Worm (Caenorhabditis elegans): ENCODE measurements around the gene rbm-25.
A peak's percentile ranks its signal among the peaks of the same experiment; 100 is the strongest.

The rbm-25 gene

DNA sequence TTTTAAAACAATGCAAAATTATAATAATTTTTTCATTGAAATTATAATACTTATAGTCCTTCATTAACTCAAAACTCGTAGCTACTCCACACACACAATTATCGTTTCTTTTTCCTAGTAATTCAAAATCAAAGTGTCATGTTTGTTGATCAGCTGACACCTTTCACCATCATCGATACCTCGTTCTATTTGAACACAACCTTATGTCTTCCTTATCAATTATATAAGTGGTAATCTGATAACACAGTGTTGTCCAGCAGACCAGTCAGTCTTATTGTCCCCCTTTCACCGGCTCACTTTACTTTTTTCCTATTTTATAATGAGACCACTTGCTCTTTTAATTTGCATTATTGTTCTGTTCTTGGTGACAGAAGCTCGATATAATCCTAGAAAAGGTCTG, 14.8 kb downstream of the rbm-25 start, which contains the start of the genes T28H10.2 and lgmn-1:
Gene T28H10.2, minus strand, starts transcription at position 177 of the 400 bp plus-strand sequence.
Gene lgmn-1, plus strand, starts transcription at position 284 of the 400 bp plus-strand sequence.
- TF ChIP-seq pqm-1 (tag; optimal IDR thresholded peaks at IDR 0.05): peak; percentile 84
- peak; percentile 53 for TF ChIP-seq pha-4 (tag; optimal IDR thresholded peaks at IDR 0.05)
- peak; percentile 86 for TF ChIP-seq elt-2 (tag; optimal IDR thresholded peaks at IDR 0.05)
- no peak for TF ChIP-seq sea-2 (GFP tag; optimal IDR thresholded peaks at IDR 0.05)
- peak; percentile 31 for TF ChIP-seq jun-1 (tag; optimal IDR thresholded peaks at IDR 0.05)
- TF ChIP-seq nhr-25 (tag; optimal IDR thresholded peaks at IDR 0.05): no peak
- TF ChIP-seq snpc-4 (tag; optimal IDR thresholded peaks at IDR 0.05): peak; percentile 1

DNA sequence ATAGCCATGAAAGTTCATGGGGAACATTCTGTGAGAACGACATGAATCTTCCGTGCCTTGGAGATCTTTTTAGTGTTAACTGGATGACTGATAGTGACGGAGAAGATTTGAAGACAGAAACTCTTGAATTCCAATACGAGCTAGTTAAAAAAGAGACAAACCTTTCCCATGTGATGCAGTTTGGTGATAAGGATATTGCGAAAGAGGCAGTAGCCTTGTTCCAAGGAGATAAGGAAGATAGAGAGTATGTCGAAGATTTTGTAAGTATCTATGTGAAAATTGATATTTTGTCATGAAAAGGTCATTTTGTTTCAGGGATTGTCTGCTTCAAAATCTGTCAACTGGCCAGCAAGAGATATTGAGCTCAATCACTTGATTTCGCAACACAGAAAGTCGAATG, 15.9 kb downstream of the rbm-25 start:
- TF ChIP-seq elt-2 (tag; optimal IDR thresholded peaks at IDR 0.05) (peak; percentile 57), fkh-10 (GFP tag; optimal IDR thresholded peaks at IDR 0.05) (no peak), nhr-11 (tag; optimal IDR thresholded peaks at IDR 0.05) (no peak), lin-15B (tag; optimal IDR thresholded peaks at IDR 0.05) (no peak), nfya-1 (tag; optimal IDR thresholded peaks at IDR 0.05; ENCODE audit: insufficient read depth) (no peak), ceh-9 (tag; optimal IDR thresholded peaks at IDR 0.05) (no peak), nhr-43 (tag; optimal IDR thresholded peaks at IDR 0.05; ENCODE audit: poor library complexity, severe bottlenecking) (peak; percentile 29), elt-1 (tag; optimal IDR thresholded peaks at IDR 0.05) (no peak)

DNA sequence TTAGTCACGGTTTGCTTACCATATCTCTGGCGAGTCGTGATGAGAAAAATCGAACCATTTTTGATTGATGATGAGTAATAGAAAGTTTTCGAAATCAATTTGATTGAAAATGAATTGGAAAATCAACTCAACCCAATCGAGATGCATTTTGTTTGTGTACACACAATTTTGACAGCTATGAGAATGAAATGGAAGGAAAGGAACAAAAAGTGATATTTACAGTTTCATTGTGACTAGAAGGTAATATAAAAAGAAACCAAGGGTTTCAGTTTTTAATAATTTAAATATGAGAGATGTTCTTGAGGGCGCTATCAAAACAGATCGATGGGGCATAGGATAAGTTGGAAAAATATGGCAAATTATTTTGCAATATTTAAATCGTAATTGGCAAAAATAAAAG, 19.1 kb downstream of the rbm-25 start, which contains the start of gene cal-1:
Gene cal-1, minus strand, starts transcription at position 101 of the 400 bp plus-strand sequence.
- no peak for TF ChIP-seq fos-1 (tag; optimal IDR thresholded peaks at IDR 0.05)
- no peak for TF ChIP-seq egl-27 (tag; optimal IDR thresholded peaks at IDR 0.05)
- TF ChIP-seq mdl-1 (tag; optimal IDR thresholded peaks at IDR 0.05): no peak
- TF ChIP-seq pha-4 (tag; optimal IDR thresholded peaks at IDR 0.05): no peak
- no peak for TF ChIP-seq R02D3.7 (tag; optimal IDR thresholded peaks at IDR 0.05)
- no peak for TF ChIP-seq nhr-11 (tag; optimal IDR thresholded peaks at IDR 0.05)
- TF ChIP-seq nhr-67 (tag; optimal IDR thresholded peaks at IDR 0.05): no peak
- no peak for TF ChIP-seq nfya-1 (tag; optimal IDR thresholded peaks at IDR 0.05; ENCODE audit: insufficient read depth)
- TF ChIP-seq sea-2 (GFP tag; optimal IDR thresholded peaks at IDR 0.05): no peak
- no peak for TF ChIP-seq aly-2 (tag; optimal IDR thresholded peaks at IDR 0.05)
- TF ChIP-seq jun-1 (tag; optimal IDR thresholded peaks at IDR 0.05): no peak
- TF ChIP-seq daf-12 (tag; optimal IDR thresholded peaks at IDR 0.05): no peak
- no peak for TF ChIP-seq nhr-28 (tag; optimal IDR thresholded peaks at IDR 0.05)
- no peak for TF ChIP-seq elt-2 (tag; optimal IDR thresholded peaks at IDR 0.05)
- no peak for TF ChIP-seq ama-1 (optimal IDR thresholded peaks at IDR 0.05)
- no peak for TF ChIP-seq nhr-43 (tag; optimal IDR thresholded peaks at IDR 0.05; ENCODE audit: poor library complexity, severe bottlenecking)
- TF ChIP-seq ceh-16 (tag; optimal IDR thresholded peaks at IDR 0.05): no peak
- no peak for TF ChIP-seq nhr-237 (tag; optimal IDR thresholded peaks at IDR 0.05)

DNA sequence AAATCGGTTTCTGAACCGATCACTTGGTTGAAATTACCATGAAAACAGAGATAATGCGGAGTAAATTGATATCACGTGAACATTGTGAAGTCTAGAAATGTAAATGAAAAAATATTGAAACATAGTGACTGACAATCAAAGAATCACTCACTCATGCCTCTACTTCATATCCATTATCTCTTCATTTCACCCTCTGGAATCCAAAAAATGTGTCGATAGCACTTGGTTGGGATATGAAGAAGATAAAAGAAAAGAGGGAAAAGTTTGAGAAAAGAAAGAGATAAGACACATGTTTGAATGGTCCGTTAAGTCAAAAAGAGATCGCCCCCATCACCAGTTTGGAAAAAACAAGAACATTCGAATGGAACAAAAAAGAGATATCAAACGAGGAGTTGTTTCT, 19.7 kb downstream of the rbm-25 start:
- TF ChIP-seq mml-1 (tag; optimal IDR thresholded peaks at IDR 0.05): no peak
- TF ChIP-seq daf-12 (tag; optimal IDR thresholded peaks at IDR 0.05): no peak
- peak; percentile 20 for TF ChIP-seq nfya-1 (tag; optimal IDR thresholded peaks at IDR 0.05; ENCODE audit: insufficient read depth)
- no peak for TF ChIP-seq nhr-28 (tag; optimal IDR thresholded peaks at IDR 0.05)

DNA sequence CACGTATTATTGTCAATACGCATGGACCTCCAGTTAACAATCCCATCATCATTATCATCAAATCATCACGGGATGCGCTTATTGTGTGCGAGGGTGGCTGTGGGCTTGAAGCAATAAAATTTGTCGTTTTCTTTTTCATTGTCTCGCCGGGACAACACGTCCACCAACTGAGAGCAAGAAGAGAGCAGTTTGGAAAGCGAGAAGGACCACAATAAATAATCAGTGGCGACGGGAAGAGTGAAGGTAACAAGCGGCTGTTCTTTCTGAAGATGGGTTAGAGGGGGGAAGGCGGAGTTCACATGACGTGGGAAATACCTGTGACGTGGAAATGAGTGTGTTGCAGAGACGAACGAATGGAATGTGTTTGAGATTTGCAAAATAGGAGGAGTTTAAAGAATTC, 20.8 kb downstream of the rbm-25 start:
- TF ChIP-seq ztf-11 (tag; optimal IDR thresholded peaks at IDR 0.05): no peak
- TF ChIP-seq nfya-1 (tag; optimal IDR thresholded peaks at IDR 0.05; ENCODE audit: insufficient read depth): peak; percentile 22
- TF ChIP-seq zag-1 (tag; optimal IDR thresholded peaks at IDR 0.05): no peak
- TF ChIP-seq pqm-1 (tag; optimal IDR thresholded peaks at IDR 0.05): no peak
- TF ChIP-seq lin-39 (tag; optimal IDR thresholded peaks at IDR 0.05): peak; percentile 47
- peak; percentile 93 for TF ChIP-seq egl-5 (tag; optimal IDR thresholded peaks at IDR 0.05)
- peak; percentile 4 for TF ChIP-seq ama-1 (optimal IDR thresholded peaks at IDR 0.05)

DNA sequence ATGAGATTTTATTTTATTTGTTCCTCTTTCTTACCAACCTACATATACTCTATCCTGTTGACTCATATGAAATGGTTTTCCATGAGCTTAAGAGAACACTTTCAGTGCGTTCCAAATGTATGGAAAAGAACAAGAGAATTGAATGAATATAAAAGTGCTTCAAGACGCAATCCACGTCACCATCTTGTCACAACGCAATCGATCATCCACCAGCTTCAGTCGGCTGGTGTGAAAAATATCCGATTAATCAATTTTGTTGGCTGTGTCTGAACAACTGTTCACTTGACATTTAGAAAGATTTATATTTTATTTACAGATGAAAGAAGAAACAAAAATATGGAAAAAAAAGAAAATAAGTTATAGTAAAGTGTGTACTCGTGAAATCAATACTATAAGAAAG, 25.3 kb downstream of the rbm-25 start:
- TF ChIP-seq egl-5 (tag; optimal IDR thresholded peaks at IDR 0.05): no peak
- peak; percentile 59 for TF ChIP-seq lin-39 (tag; optimal IDR thresholded peaks at IDR 0.05)
- no peak for TF ChIP-seq elt-2 (tag; optimal IDR thresholded peaks at IDR 0.05)
- no peak for TF ChIP-seq nhr-25 (tag; optimal IDR thresholded peaks at IDR 0.05)
- TF ChIP-seq lsy-12 (tag; optimal IDR thresholded peaks at IDR 0.05): no peak
- no peak for TF ChIP-seq nhr-77 (tag; optimal IDR thresholded peaks at IDR 0.05)
